Worm (Caenorhabditis elegans) whole organism, young adult: ENCODE results near the gene Y57E12B.10.

Source experiments
- ama-1 ChIP-seq, 3 experiments: fragments of 150-350 bp in 1 of 3; sonication (generic microtip) in 2 of 3; optimal IDR thresholded peaks; 2 replicates each; lab custom pipeline; 2014 to 2018; ENCODE audit warnings: missing biosample characterization in 2 of 3, missing genetic modification characterization in 2 of 3, missing genetic modification reagents in 2 of 3
- ceh-27 ChIP-seq: fragments of 200-800 bp; sonication (Bioruptor generic); optimal IDR thresholded peaks from 2 replicates; lab custom pipeline; 2018; ENCODE audit warnings: mild to moderate bottlenecking, missing genetic modification characterization, moderate library complexity, missing compliant biosample characterization
- madf-6 ChIP-seq: fragments of 200-800 bp; sonication (Bioruptor generic); IDR thresholded peaks from 2 replicates; pipeline ENCODE4 v1.3.6; 2022; ENCODE audit warnings: missing genetic modification reagents, missing genetic modification characterization, missing compliant biosample characterization
- somi-1 ChIP-seq: fragments of 200-800 bp; sonication (Bioruptor generic); optimal IDR thresholded peaks from 2 replicates; lab custom pipeline; 2018; ENCODE audit warnings: mild to moderate bottlenecking, missing genetic modification characterization, missing compliant biosample characterization

ce11 chrV:6896700-6897099 lies 39.1 kb downstream of the Y57E12B.10 start, which contains the start of gene K11C4.1:
- TF ChIP-seq somi-1 (GFP tag; lab: Kevin White, UChicago), result no peak
- no peak for TF ChIP-seq ama-1 (optimal IDR thresholded peaks at IDR 0.05; lab: Kevin White, UChicago)
- no peak for TF ChIP-seq ama-1 (GFP tag; optimal IDR thresholded peaks at IDR 0.05; lab: Kevin White, UChicago)
- no peak for TF ChIP-seq madf-6 (GFP tag; lab: Robert Waterston, UW)
- no peak for TF ChIP-seq ceh-27 (GFP tag; lab: Kevin White, UChicago)
